Fruit fly (Drosophila melanogaster) whole organism, embryonic: ENCODE measurements around the gene CG17855.

Source experiments
- Awh ChIP-seq: fragments of 200-800 bp; sonication (Bioruptor generic); IDR thresholded peaks from 2 replicates; pipeline ENCODE4, ENCODE4 v1.3.6; 2022; ENCODE audit warnings: missing biosample characterization, missing genetic modification characterization
- B-H2 ChIP-seq: fragments of 200-800 bp; sonication (Bioruptor generic); optimal IDR thresholded peaks from 2 replicates; lab custom pipeline; 2018; ENCODE audit warnings: missing biosample characterization, mild to moderate bottlenecking, missing genetic modification characterization
- BtbVII ChIP-seq: fragments of 200-800 bp; sonication (Bioruptor generic); optimal IDR thresholded peaks from 3 replicates; lab custom pipeline; 2017; ENCODE audit warnings: missing biosample characterization, mild to moderate bottlenecking, missing genetic modification characterization
- CG1024 ChIP-seq: fragments of 200-800 bp; sonication (Bioruptor generic); IDR thresholded peaks from 2 replicates; pipeline ENCODE4 v1.3.6; 2022; ENCODE audit warnings: missing biosample characterization, missing genetic modification characterization
- CG11504 ChIP-seq: fragments of 200-800 bp; sonication (Bioruptor generic); optimal IDR thresholded peaks from 3 replicates; lab custom pipeline; 2019; ENCODE audit warnings: missing biosample characterization, mild to moderate bottlenecking, missing genetic modification characterization, moderate library complexity
- CG11695 ChIP-seq: fragments of 200-800 bp; sonication (Bioruptor generic); IDR thresholded peaks from 3 replicates; pipeline ENCODE4 v1.3.6; 2022; ENCODE audit warnings: missing biosample characterization, missing genetic modification characterization
- CG12391 ChIP-seq: fragments of 200-800 bp; sonication (Bioruptor generic); optimal IDR thresholded peaks from 3 replicates; lab custom pipeline; 2018; ENCODE audit warnings: missing biosample characterization, mild to moderate bottlenecking, missing genetic modification characterization, moderate library complexity
- CG18764 ChIP-seq: fragments of 200-800 bp; sonication (Bioruptor generic); optimal IDR thresholded peaks from 3 replicates; lab custom pipeline; 2016; ENCODE audit warnings: missing biosample characterization, missing genetic modification characterization
- CG2129 ChIP-seq: fragments of 200-800 bp; sonication (Bioruptor generic); IDR thresholded peaks from 2 replicates; pipeline ENCODE4 v1.3.6; 2022; ENCODE audit warnings: missing biosample characterization, missing genetic modification characterization; ENCODE audit not compliant: partially characterized antibody
- CG2889 ChIP-seq: fragments of 200-800 bp; sonication (Bioruptor generic); IDR thresholded peaks from 3 replicates; pipeline ENCODE4 v1.3.6; 2022; ENCODE audit warnings: missing biosample characterization, missing genetic modification characterization
- CG3995 ChIP-seq: fragments of 200-800 bp; sonication (Bioruptor generic); optimal IDR thresholded peaks from 3 replicates; lab custom pipeline; 2016; ENCODE audit warnings: missing biosample characterization, missing genetic modification characterization
- CG7271 ChIP-seq: fragments of 200-800 bp; sonication (Bioruptor generic); optimal IDR thresholded peaks from 2 replicates; lab custom pipeline; 2018; ENCODE audit warnings: missing biosample characterization, mild to moderate bottlenecking, missing genetic modification characterization, moderate library complexity
- CG8281 ChIP-seq: fragments of 200-800 bp; sonication (Bioruptor generic); optimal IDR thresholded peaks from 2 replicates; lab custom pipeline; 2018; ENCODE audit warnings: missing biosample characterization, mild to moderate bottlenecking, missing genetic modification characterization, moderate library complexity
- CG8359 ChIP-seq: fragments of 200-800 bp; sonication (Bioruptor generic); optimal IDR thresholded peaks from 2 replicates; lab custom pipeline; 2017; ENCODE audit warnings: missing biosample characterization, mild to moderate bottlenecking, missing genetic modification characterization, borderline replicate concordance
- Dek ChIP-seq: fragments of 200-800 bp; sonication (Bioruptor generic); optimal IDR thresholded peaks from 3 replicates; lab custom pipeline; 2019; ENCODE audit warnings: missing biosample characterization, mild to moderate bottlenecking, missing genetic modification characterization, moderate library complexity
- Dip2 ChIP-seq: fragments of 200-800 bp; sonication (Bioruptor generic); IDR thresholded peaks from 2 replicates; pipeline ENCODE4 v1.3.6; 2022; ENCODE audit warnings: missing biosample characterization, missing genetic modification characterization
- Fer1 ChIP-seq: fragments of 200-800 bp; sonication (Bioruptor generic); optimal IDR thresholded peaks from 2 replicates; lab custom pipeline; 2017; ENCODE audit warnings: missing biosample characterization, mild to moderate bottlenecking, missing genetic modification characterization
- Fer2 ChIP-seq: fragments of 200-800 bp; sonication (Bioruptor generic); optimal IDR thresholded peaks from 2 replicates; lab custom pipeline; 2018; ENCODE audit warnings: missing biosample characterization, mild to moderate bottlenecking, missing genetic modification characterization, moderate library complexity
- HmgZ ChIP-seq: fragments of 200-800 bp; sonication (Bioruptor generic); optimal IDR thresholded peaks from 2 replicates; lab custom pipeline; 2018; ENCODE audit warnings: missing biosample characterization, mild to moderate bottlenecking, missing genetic modification characterization
- Lhr ChIP-seq: fragments of 200-800 bp; sonication (Bioruptor generic); optimal IDR thresholded peaks from 3 replicates; lab custom pipeline; 2017; ENCODE audit warnings: mild to moderate bottlenecking, missing biosample characterization, missing genetic modification reagents, missing genetic modification characterization
- Lim3 ChIP-seq: fragments of 200-800 bp; sonication (Bioruptor generic); IDR thresholded peaks from 2 replicates; pipeline ENCODE4 v1.3.6; 2022; ENCODE audit warnings: missing biosample characterization, missing genetic modification characterization
- NFAT ChIP-seq: fragments of 200-800 bp; sonication (Bioruptor generic); IDR thresholded peaks from 2 replicates; pipeline ENCODE4 v1.3.6; 2022; ENCODE audit warnings: missing biosample characterization, missing genetic modification characterization
- Opbp ChIP-seq: fragments of 200-800 bp; sonication (Bioruptor generic); IDR thresholded peaks from 3 replicates; pipeline ENCODE4 v1.3.6; 2022; ENCODE audit warnings: missing biosample characterization, missing genetic modification characterization; ENCODE audit not compliant: partially characterized antibody
- Optix ChIP-seq: fragments of 200-800 bp; sonication (Bioruptor generic); IDR thresholded peaks from 3 replicates; pipeline ENCODE4 v1.3.6; 2022; ENCODE audit warnings: missing biosample characterization, missing genetic modification characterization
- Sry-β ChIP-seq: fragments of 200-800 bp; sonication (Bioruptor generic); optimal IDR thresholded peaks from 2 replicates; lab custom pipeline; 2018; ENCODE audit warnings: missing biosample characterization, mild to moderate bottlenecking, missing genetic modification characterization, moderate library complexity
- Vsx1 ChIP-seq: fragments of 200-800 bp; sonication (Bioruptor generic); optimal IDR thresholded peaks from 2 replicates; lab custom pipeline; 2017; ENCODE audit warnings: missing biosample characterization, mild to moderate bottlenecking, missing genetic modification characterization, missing genetic modification reagents
- cad ChIP-seq: fragments of >200 bp; optimal IDR thresholded peaks from 2 replicates; lab custom pipeline; 2017; ENCODE audit warnings: missing biosample characterization, missing genetic modification characterization
- cas ChIP-seq: fragments of 200-800 bp; sonication (Bioruptor generic); IDR thresholded peaks from 2 replicates; pipeline ENCODE4 v1.3.6; 2022; ENCODE audit warnings: missing biosample characterization, missing genetic modification characterization
- cato ChIP-seq: fragments of 200-800 bp; sonication (Bioruptor generic); optimal IDR thresholded peaks from 2 replicates; lab custom pipeline; 2016; ENCODE audit warnings: missing biosample characterization, missing genetic modification characterization, borderline replicate concordance
- chinmo ChIP-seq: fragments of 200-800 bp; sonication (Bioruptor generic); IDR thresholded peaks from 4 replicates; pipeline ENCODE4 v1.3.6; 2022; ENCODE audit warnings: missing biosample characterization, missing genetic modification characterization; ENCODE audit not compliant: partially characterized antibody
- chn ChIP-seq: fragments of 200-800 bp; sonication (Bioruptor generic); optimal IDR thresholded peaks from 2 replicates; lab custom pipeline; 2016; ENCODE audit warnings: missing biosample characterization, missing genetic modification characterization
- ci ChIP-seq: fragments of 200-800 bp; sonication (Bioruptor generic); IDR thresholded peaks from 3 replicates; pipeline ENCODE4 v1.3.6; 2022; ENCODE audit warnings: missing biosample characterization, missing genetic modification characterization
- eyg ChIP-seq: fragments of 200-800 bp; sonication (Bioruptor generic); optimal IDR thresholded peaks from 3 replicates; lab custom pipeline; 2016; ENCODE audit warnings: missing biosample characterization, missing genetic modification characterization
- fd102C ChIP-seq: fragments of 200-800 bp; sonication (Bioruptor generic); optimal IDR thresholded peaks from 2 replicates; lab custom pipeline; 2018; ENCODE audit warnings: missing biosample characterization, mild to moderate bottlenecking, missing genetic modification characterization, moderate library complexity
- fd3F ChIP-seq: fragments of 200-800 bp; sonication (Bioruptor generic); optimal IDR thresholded peaks from 2 replicates; lab custom pipeline; 2018; ENCODE audit warnings: missing biosample characterization, mild to moderate bottlenecking, missing genetic modification characterization, moderate library complexity
- knrl ChIP-seq: fragments of 200-800 bp; sonication (Bioruptor generic); IDR thresholded peaks from 3 replicates; pipeline ENCODE4 v1.3.6; 2022; ENCODE audit warnings: missing biosample characterization, missing genetic modification characterization; ENCODE audit not compliant: partially characterized antibody
- nom ChIP-seq: fragments of 200-800 bp; sonication (Bioruptor generic); optimal IDR thresholded peaks from 2 replicates; lab custom pipeline; 2017; ENCODE audit warnings: missing biosample characterization, missing genetic modification characterization, mild to moderate bottlenecking, moderate library complexity, missing genetic modification reagents
- onecut ChIP-seq: fragments of 200-800 bp; sonication (Bioruptor generic); IDR thresholded peaks from 2 replicates; pipeline ENCODE4 v1.3.6; 2022; ENCODE audit warnings: missing biosample characterization, missing genetic modification characterization
- pnt ChIP-seq: fragments of 200-800 bp; sonication (Bioruptor generic); optimal IDR thresholded peaks from 3 replicates; lab custom pipeline; 2016; ENCODE audit warnings: missing biosample characterization, missing genetic modification characterization
- ranshi ChIP-seq: fragments of 200-800 bp; sonication (Bioruptor generic); IDR thresholded peaks from 2 replicates; pipeline ENCODE4 v1.3.6; 2022; ENCODE audit warnings: missing biosample characterization, missing genetic modification characterization
- ro ChIP-seq: fragments of 200-800 bp; sonication (Bioruptor generic); IDR thresholded peaks from 2 replicates; pipeline ENCODE4 v1.3.6; 2022; ENCODE audit warnings: missing biosample characterization, missing genetic modification characterization
- sc ChIP-seq, 3 experiments: fragments of >200 bp in 2 of 3; fragments of 200-800 bp in 1 of 3; sonication (Bioruptor generic) in 1 of 3; optimal IDR thresholded peaks; 2 replicates in 2 of 3; 3 replicates in 1 of 3; lab custom pipeline; 2017; ENCODE audit warnings: mild to moderate bottlenecking in 1 of 3, missing biosample characterization in 1 of 3, missing genetic modification characterization in 1 of 3, missing genetic modification reagents in 1 of 3
- sim ChIP-seq: fragments of 200-800 bp; sonication (Bioruptor generic); IDR thresholded peaks from 2 replicates; pipeline ENCODE4 v1.3.6; 2022; ENCODE audit warnings: missing biosample characterization, missing genetic modification characterization
- sqz ChIP-seq: fragments of 200-800 bp; sonication (Bioruptor generic); optimal IDR thresholded peaks from 3 replicates; lab custom pipeline; 2018; ENCODE audit warnings: missing biosample characterization, mild to moderate bottlenecking, missing genetic modification characterization
- sr ChIP-seq: fragments of 200-800 bp; sonication (Bioruptor generic); IDR thresholded peaks from 3 replicates; pipeline ENCODE4 v1.3.6; 2022; ENCODE audit warnings: missing biosample characterization, missing genetic modification characterization
- trh ChIP-seq: fragments of 200-800 bp; sonication (Bioruptor generic); optimal IDR thresholded peaks from 2 replicates; lab custom pipeline; 2016; ENCODE audit warnings: missing biosample characterization, missing genetic modification characterization
- z ChIP-seq: fragments of 200-800 bp; sonication (Bioruptor generic); IDR thresholded peaks from 3 replicates; pipeline ENCODE4 v1.3.6; 2022; ENCODE audit warnings: missing biosample characterization, missing genetic modification characterization
- zen2 ChIP-seq: fragments of 200-800 bp; sonication (Bioruptor generic); IDR thresholded peaks from 3 replicates; pipeline ENCODE4 v1.3.6; 2022; ENCODE audit warnings: missing biosample characterization, missing genetic modification characterization; ENCODE audit not compliant: partially characterized antibody
- zfh2 ChIP-seq: fragments of 200-800 bp; sonication (Bioruptor generic); optimal IDR thresholded peaks from 2 replicates; lab custom pipeline; 2016; ENCODE audit warnings: missing biosample characterization, missing genetic modification characterization

CG17855 gene

DNA sequence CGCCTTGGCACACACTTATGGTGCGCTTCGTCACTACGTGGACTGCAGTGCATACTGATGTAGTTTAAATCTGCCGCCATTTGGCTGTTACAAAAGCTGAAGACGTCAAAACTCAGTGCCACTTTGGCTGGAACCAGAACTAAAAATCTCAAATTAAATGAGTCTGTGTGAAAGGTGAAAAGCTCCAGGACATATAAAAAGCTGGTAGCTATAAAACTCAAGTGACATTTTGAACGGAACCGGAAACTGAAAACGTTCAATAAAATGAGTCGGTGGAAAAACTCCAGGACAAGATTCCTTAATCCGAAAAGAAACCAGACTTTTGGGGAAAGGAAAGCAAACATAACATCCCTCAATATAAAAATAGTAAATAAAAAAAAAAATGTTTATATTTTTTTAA lies 49.5 kb upstream of the CG17855 start (continued):
- TF ChIP-seq Dek (tag; lab: Kevin White, UChicago) = peak; percentile 51
- no peak for TF ChIP-seq CG12391 (tag; lab: Kevin White, UChicago)
- peak; percentile 87 for TF ChIP-seq nom (GFP tag; lab: Kevin White, UChicago)
- TF ChIP-seq CG11695 (GFP tag; lab: Robert Waterston, UW) = peak; percentile 46; the same call in 1 of the 3 replicates
- peak; percentile 69 for TF ChIP-seq onecut (GFP tag; lab: Robert Waterston, UW)
- TF ChIP-seq Opbp (GFP tag; lab: Robert Waterston, UW) = no peak
- no peak for TF ChIP-seq eyg
- TF ChIP-seq ranshi (GFP tag; lab: Robert Waterston, UW) = peak; percentile 55
- peak; percentile 33 for TF ChIP-seq CG3995
- peak; percentile 56; the same call in 1 of the 3 replicates for TF ChIP-seq sr (GFP tag; lab: Robert Waterston, UW)
- peak; percentile 4 for TF ChIP-seq CG8281 (tag; lab: Kevin White, UChicago)
- peak; percentile 92 for TF ChIP-seq ci (GFP tag; lab: Robert Waterston, UW)
- peak; percentile 42; the same call in 1 of the 2 replicates for TF ChIP-seq sim
- TF ChIP-seq chinmo (GFP tag; lab: Robert Waterston, UW) = no peak
- no peak for TF ChIP-seq Sry-β (GFP tag; lab: Kevin White, UChicago)
- peak; percentile 55 for TF ChIP-seq Fer2
- no peak for TF ChIP-seq zfh2
- TF ChIP-seq Optix (GFP tag; lab: Robert Waterston, UW) = no peak
- no peak for TF ChIP-seq Lhr (GFP tag; lab: Kevin White, UChicago)
- no peak for TF ChIP-seq z (GFP tag; lab: Robert Waterston, UW)
- TF ChIP-seq Dip2 (GFP tag; lab: Robert Waterston, UW) = no peak
- TF ChIP-seq fd3F = no peak
- TF ChIP-seq cas (GFP tag; lab: Robert Waterston, UW) = 0 out of 2 replicates have a peak, but pooled peaks have one; percentile 18
- no peak for TF ChIP-seq CG2889 (GFP tag; lab: Robert Waterston, UW)
- TF ChIP-seq sc (optimal IDR thresholded peaks at IDR 0.05; lab: Kevin White, UChicago) = no peak
- TF ChIP-seq sc (GFP tag; optimal IDR thresholded peaks at IDR 0.05; lab: Kevin White, UChicago) = no peak
- TF ChIP-seq B-H2 (GFP tag; lab: Kevin White, UChicago) = no peak
- TF ChIP-seq NFAT (GFP tag; lab: Robert Waterston, UW) = peak; percentile 77; the same call in 1 of the 2 replicates
- TF ChIP-seq Awh (GFP tag; lab: Robert Waterston, UW) = peak; percentile 63; the same call in 1 of the 2 replicates
- no peak for TF ChIP-seq cato
- TF ChIP-seq HmgZ (tag; lab: Kevin White, UChicago) = no peak
- TF ChIP-seq fd102C (GFP tag; lab: Kevin White, UChicago) = no peak
- TF ChIP-seq BtbVII = peak; percentile 85
- TF ChIP-seq Fer1 (GFP tag; lab: Kevin White, UChicago) = peak; percentile 85
- no peak for TF ChIP-seq chn
- TF ChIP-seq knrl (GFP tag; lab: Robert Waterston, UW) = peak; percentile 31; the same call in 1 of the 3 replicates
- no peak for TF ChIP-seq cad (GFP tag; lab: Kevin White, UChicago)
- TF ChIP-seq trh (GFP tag; lab: Kevin White, UChicago) = peak; percentile 29
- peak; percentile 70 for TF ChIP-seq CG7271
- TF ChIP-seq zen2 = no peak
- TF ChIP-seq CG8359 (GFP tag; lab: Kevin White, UChicago) = no peak
- peak; percentile 50; the same call in 1 of the 2 replicates for TF ChIP-seq CG1024 (GFP tag; lab: Robert Waterston, UW)
- TF ChIP-seq Lim3 (GFP tag; lab: Robert Waterston, UW) = no peak
- TF ChIP-seq CG11504 (tag; lab: Kevin White, UChicago) = peak; percentile 67
- no peak for TF ChIP-seq pnt (GFP tag; lab: Kevin White, UChicago)
- TF ChIP-seq CG2129 = no peak
- TF ChIP-seq CG18764 = peak; percentile 13
- TF ChIP-seq ro = no peak; the same call in 1 of the 2 replicates
- no peak for TF ChIP-seq Vsx1 (GFP tag; lab: Kevin White, UChicago)
- peak; percentile 50 for TF ChIP-seq sqz (GFP tag; lab: Kevin White, UChicago)
